Fruit fly (Drosophila melanogaster): ENCODE measurements around the gene Mvl.

Gene Mvl

dm6 chr3R:21050875-21051274, 9.7 kb downstream of the Mvl start, which contains the start of gene Jhbp15:
Jhbp15 (minus strand) TSS chr3R:21050975.
- TF ChIP-seq esn (GFP tag; optimal IDR thresholded peaks at IDR 0.05): no peak
- TF ChIP-seq Ets96B (tag; optimal IDR thresholded peaks at IDR 0.05): no peak
- TF ChIP-seq dsx (GFP tag; optimal IDR thresholded peaks at IDR 0.05; ENCODE audit: poor library complexity, severe bottlenecking): no peak
- TF ChIP-seq CG11762 (GFP tag; optimal IDR thresholded peaks at IDR 0.05; ENCODE audit: insufficient read depth): no peak
- no peak for TF ChIP-seq CG32006 (GFP tag; optimal IDR thresholded peaks at IDR 0.05)
- TF ChIP-seq Sox14 (GFP tag; optimal IDR thresholded peaks at IDR 0.05): no peak
- TF ChIP-seq CG16779 (tag; optimal IDR thresholded peaks at IDR 0.05): no peak
- no peak for TF ChIP-seq Met (GFP tag; optimal IDR thresholded peaks at IDR 0.05)

DNA sequence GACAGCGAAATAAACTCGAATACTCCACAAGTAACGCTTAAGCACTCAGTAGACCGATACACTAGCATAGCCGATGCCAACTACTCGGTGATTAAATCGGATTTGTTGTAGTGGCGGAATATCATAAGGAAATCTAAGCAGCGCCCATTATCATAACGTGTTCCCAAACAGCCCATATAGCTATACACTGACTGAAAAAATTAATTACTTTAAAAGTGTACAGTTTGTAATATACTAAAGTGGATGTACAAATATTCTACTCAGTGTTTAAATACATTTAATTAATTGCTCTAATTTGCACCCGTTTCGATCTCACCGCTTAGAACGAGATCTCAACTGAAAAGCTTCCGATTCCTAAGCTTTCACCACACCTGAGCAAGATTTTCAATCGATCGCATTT, 11.9 kb downstream of the Mvl start, which contains the start of gene CG7079:
Gene CG7079, minus strand, starts transcription at position 101 of the 400 bp plus-strand sequence.
- TF ChIP-seq net (GFP tag; optimal IDR thresholded peaks at IDR 0.05) (no peak), Sox102F (GFP tag; optimal IDR thresholded peaks at IDR 0.05) (no peak), CG6792 (GFP tag; optimal IDR thresholded peaks at IDR 0.05) (no peak), eg (GFP tag; IDR thresholded peaks at IDR 0.05) (no peak), OdsH (GFP tag; optimal IDR thresholded peaks at IDR 0.05) (no peak)

dm6 chr3R:21046927-21047326, 13.7 kb downstream of the Mvl start, which contains the start of gene CG31207:
CG31207 (minus strand) TSS chr3R:21047027.
- no peak for TF ChIP-seq CG34406 (GFP tag; optimal IDR thresholded peaks at IDR 0.05)
- TF ChIP-seq CG6792 (GFP tag; optimal IDR thresholded peaks at IDR 0.05): no peak
- no peak for TF ChIP-seq OdsH (GFP tag; optimal IDR thresholded peaks at IDR 0.05)
- TF ChIP-seq Eip75B (GFP tag; optimal IDR thresholded peaks at IDR 0.05): no peak
- no peak for TF ChIP-seq Met (GFP tag; optimal IDR thresholded peaks at IDR 0.05)
- no peak for TF ChIP-seq lz (GFP tag; optimal IDR thresholded peaks at IDR 0.05)
- TF ChIP-seq CG8119 (GFP tag; IDR thresholded peaks at IDR 0.05): no peak
- TF ChIP-seq CG6808 (GFP tag; optimal IDR thresholded peaks at IDR 0.05): no peak
- TF ChIP-seq CG8319 (GFP tag; optimal IDR thresholded peaks at IDR 0.05): no peak
- TF ChIP-seq Lpt (GFP tag; optimal IDR thresholded peaks at IDR 0.05): no peak
- TF ChIP-seq svp (GFP tag): no peak
- TF ChIP-seq cyc (GFP tag; optimal IDR thresholded peaks at IDR 0.05): no peak
- TF ChIP-seq Sox15 (GFP tag; optimal IDR thresholded peaks at IDR 0.05): no peak
- TF ChIP-seq dsx (GFP tag; optimal IDR thresholded peaks at IDR 0.05; ENCODE audit: poor library complexity, severe bottlenecking): no peak
- no peak for TF ChIP-seq CG1621 (tag; optimal IDR thresholded peaks at IDR 0.05)
- TF ChIP-seq Sox14 (GFP tag; optimal IDR thresholded peaks at IDR 0.05): no peak
- no peak for TF ChIP-seq CG6276 (GFP tag; optimal IDR thresholded peaks at IDR 0.05)

DNA sequence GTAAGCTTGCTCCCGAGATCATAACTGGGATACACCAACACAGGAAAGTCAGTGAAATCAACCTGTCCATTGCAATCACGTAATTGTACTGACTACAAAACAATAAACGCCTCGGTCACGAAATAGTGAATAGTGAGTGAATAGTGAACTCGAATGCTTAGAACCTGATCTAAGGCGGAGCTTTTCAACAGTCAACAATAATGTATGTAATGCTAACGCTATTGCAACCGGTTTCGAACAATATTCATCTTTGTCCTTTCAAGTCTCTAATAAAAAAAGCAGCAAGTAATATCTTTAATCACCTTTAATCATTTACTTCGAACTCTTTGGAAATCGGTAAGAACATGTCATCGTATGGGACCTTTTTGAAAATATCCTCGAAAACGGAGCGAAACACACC, 14.9 kb downstream of the Mvl start, which contains the start of gene CG31189:
Gene CG31189, minus strand, starts transcription at position 101 of the 400 bp plus-strand sequence.
- no peak for TF ChIP-seq CG7368 (GFP tag; optimal IDR thresholded peaks at IDR 0.05)
- no peak for TF ChIP-seq dac (GFP tag; optimal IDR thresholded peaks at IDR 0.05)
- no peak for TF ChIP-seq CG3919 (GFP tag; optimal IDR thresholded peaks at IDR 0.05)
- TF ChIP-seq OdsH (GFP tag; optimal IDR thresholded peaks at IDR 0.05): no peak
- no peak for TF ChIP-seq Eip75B (GFP tag; optimal IDR thresholded peaks at IDR 0.05)
- no peak for TF ChIP-seq Met (GFP tag; optimal IDR thresholded peaks at IDR 0.05)
- TF ChIP-seq Ets96B (tag; optimal IDR thresholded peaks at IDR 0.05): no peak
- no peak for TF ChIP-seq CG32006 (GFP tag; optimal IDR thresholded peaks at IDR 0.05)
- TF ChIP-seq CG1621 (tag; optimal IDR thresholded peaks at IDR 0.05): no peak
- no peak for TF ChIP-seq fkh (GFP tag; optimal IDR thresholded peaks at IDR 0.05)
- TF ChIP-seq Hr4 (GFP tag; optimal IDR thresholded peaks at IDR 0.05): no peak
- TF ChIP-seq Hr39 (GFP tag; optimal IDR thresholded peaks at IDR 0.05): no peak
- no peak for TF ChIP-seq CG34406 (GFP tag; optimal IDR thresholded peaks at IDR 0.05)

DNA sequence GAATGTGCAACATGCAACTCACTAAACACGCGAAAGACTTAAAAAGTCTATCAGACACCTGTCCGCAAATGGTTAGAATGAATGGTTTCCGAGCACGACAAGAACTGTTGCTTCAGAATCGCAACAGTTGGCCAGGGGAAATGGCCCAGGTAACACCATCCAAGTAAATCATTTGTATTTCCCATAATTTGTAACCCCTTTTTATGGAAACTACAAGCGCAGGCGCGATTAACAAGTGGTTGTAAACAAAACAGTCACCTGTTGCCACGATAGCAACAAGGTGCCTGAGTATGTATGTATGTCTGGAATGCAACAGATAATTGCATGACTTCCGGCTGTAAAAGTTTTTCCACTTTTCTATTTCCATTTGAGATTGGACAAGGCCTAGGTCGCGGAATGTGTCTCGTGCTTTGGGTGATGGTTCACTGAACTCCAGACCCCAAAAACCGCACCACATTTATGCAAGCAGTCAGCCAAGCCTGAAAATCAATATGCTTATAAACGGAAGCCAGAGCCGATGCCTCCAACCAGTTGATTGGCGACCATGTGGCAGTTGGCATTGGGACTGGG, 17.0 kb downstream of the Mvl start, which contains the start of gene CG12278:
Gene CG12278, plus strand, starts transcription at position 520 of the 570 bp plus-strand sequence.
- TF ChIP-seq CG6808 (GFP tag; optimal IDR thresholded peaks at IDR 0.05): no peak
- no peak for TF ChIP-seq lz (GFP tag; optimal IDR thresholded peaks at IDR 0.05)
- TF ChIP-seq Eip75B (GFP tag; optimal IDR thresholded peaks at IDR 0.05): no peak
- peak in 1 of 2 experiments; percentile 19 for TF ChIP-seq ss (GFP tag; optimal IDR thresholded peaks at IDR 0.05)
- no peak for TF ChIP-seq Sox102F (GFP tag; optimal IDR thresholded peaks at IDR 0.05)

Data from whole organism, prepupa.